Worm (Caenorhabditis elegans): ENCODE measurements around the gene tag-196.

- TF ChIP-seq pes-1 (GFP tag; IDR thresholded peaks at IDR 0.05) (no peak), hmg-4 (GFP tag; optimal IDR thresholded peaks at IDR 0.05) (no peak), tbx-11 (GFP tag; IDR thresholded peaks at IDR 0.05) (no peak), F13C5.2 (tag; optimal IDR thresholded peaks at IDR 0.05) (no peak), hmbx-1 (tag; optimal IDR thresholded peaks at IDR 0.05) (no peak), sea-1 (GFP tag; conservative IDR thresholded peaks at IDR 0.05) (no peak), ama-1 (optimal IDR thresholded peaks at IDR 0.05) (no peak)
Observed at ce11 chrV:8599957-8600356, 5.2 kb downstream of the tag-196 start.
